Fruit fly (Drosophila melanogaster) whole organism, embryonic: ENCODE results near the gene CG13842.

Experiments
- Adf1 ChIP-seq: fragments of 200-800 bp; sonication (Bioruptor generic); IDR thresholded peaks from 2 replicates; pipeline ENCODE4 v1.3.6; 2022; ENCODE audit warnings: missing biosample characterization, missing genetic modification characterization
- Awh ChIP-seq: fragments of 200-800 bp; sonication (Bioruptor generic); IDR thresholded peaks from 2 replicates; pipeline ENCODE4, ENCODE4 v1.3.6; 2022; ENCODE audit warnings: missing biosample characterization, missing genetic modification characterization
- C15 ChIP-seq: fragments of 200-800 bp; sonication (Bioruptor generic); IDR thresholded peaks from 3 replicates; pipeline ENCODE4 v1.3.6; 2022; ENCODE audit warnings: missing biosample characterization, missing genetic modification characterization
- CG10267 ChIP-seq: fragments of 200-800 bp; sonication (Bioruptor generic); optimal IDR thresholded peaks from 2 replicates; lab custom pipeline; 2018; ENCODE audit warnings: missing biosample characterization, mild to moderate bottlenecking, missing genetic modification characterization, moderate library complexity
- CG11560 ChIP-seq: fragments of 200-800 bp; sonication (Bioruptor generic); IDR thresholded peaks from 3 replicates; pipeline ENCODE4 v1.3.6; 2022; ENCODE audit warnings: missing biosample characterization, missing genetic modification characterization
- CG11695 ChIP-seq: fragments of 200-800 bp; sonication (Bioruptor generic); IDR thresholded peaks from 3 replicates; pipeline ENCODE4 v1.3.6; 2022; ENCODE audit warnings: missing biosample characterization, missing genetic modification characterization
- CG13775 ChIP-seq: fragments of 200-800 bp; sonication (Bioruptor generic); optimal IDR thresholded peaks from 3 replicates; lab custom pipeline; 2017; ENCODE audit warnings: missing biosample characterization, mild to moderate bottlenecking, missing genetic modification characterization
- CG14860 ChIP-seq: fragments of 200-800 bp; sonication (Bioruptor generic); IDR thresholded peaks from 3 replicates; pipeline ENCODE4 v1.3.6; 2022; ENCODE audit warnings: missing biosample characterization, missing genetic modification characterization; ENCODE audit not compliant: partially characterized antibody
- CG15269 ChIP-seq: fragments of 200-800 bp; sonication (Bioruptor generic); optimal IDR thresholded peaks from 2 replicates; lab custom pipeline; 2018; ENCODE audit warnings: missing biosample characterization, mild to moderate bottlenecking, missing genetic modification characterization, moderate library complexity
- CG1603 ChIP-seq: fragments of 200-800 bp; sonication (Bioruptor generic); optimal IDR thresholded peaks from 2 replicates; lab custom pipeline; 2019; ENCODE audit warnings: missing biosample characterization, mild to moderate bottlenecking, missing genetic modification characterization, moderate library complexity
- CG2129 ChIP-seq: fragments of 200-800 bp; sonication (Bioruptor generic); IDR thresholded peaks from 2 replicates; pipeline ENCODE4 v1.3.6; 2022; ENCODE audit warnings: missing biosample characterization, missing genetic modification characterization; ENCODE audit not compliant: partially characterized antibody
- CG3163 ChIP-seq: fragments of 200-800 bp; sonication (Bioruptor generic); optimal IDR thresholded peaks from 3 replicates; lab custom pipeline; 2016; ENCODE audit warnings: missing biosample characterization, missing genetic modification characterization
- CG34422 ChIP-seq: fragments of 200-800 bp; sonication (Bioruptor generic); IDR thresholded peaks from 3 replicates; pipeline ENCODE4 v1.3.6; 2022; ENCODE audit warnings: missing biosample characterization, missing genetic modification characterization
- CG5180 ChIP-seq: fragments of 200-800 bp; sonication (Bioruptor generic); optimal IDR thresholded peaks from 3 replicates; lab custom pipeline; 2017; ENCODE audit warnings: missing biosample characterization, missing genetic modification characterization, mild to moderate bottlenecking, moderate library complexity, missing genetic modification reagents
- CG5953 ChIP-seq: fragments of 200-800 bp; sonication (Bioruptor generic); IDR thresholded peaks from 2 replicates; pipeline ENCODE4 v1.3.6; 2022; ENCODE audit warnings: missing biosample characterization, missing genetic modification characterization
- CG8290 ChIP-seq, 3 experiments: fragments of 200-800 bp; sonication (Bioruptor generic); optimal IDR thresholded peaks; 2 replicates each; lab custom pipeline; 2016 to 2019; ENCODE audit warnings: missing biosample characterization in 3 of 3, missing genetic modification characterization in 3 of 3, mild to moderate bottlenecking in 2 of 3, moderate library complexity in 1 of 3
- CG8765 ChIP-seq: fragments of 200-800 bp; sonication (Bioruptor generic); IDR thresholded peaks from 2 replicates; pipeline ENCODE4 v1.3.6; 2022; ENCODE audit warnings: missing biosample characterization, missing genetic modification characterization
- CG8924 ChIP-seq: fragments of 200-800 bp; optimal IDR thresholded peaks from 3 replicates; lab custom pipeline; 2019; ENCODE audit warnings: missing biosample characterization, mild to moderate bottlenecking, missing genetic modification characterization, moderate library complexity
- CG8944 ChIP-seq: fragments of 200-800 bp; sonication (Bioruptor generic); optimal IDR thresholded peaks from 3 replicates; lab custom pipeline; 2016; ENCODE audit warnings: missing biosample characterization, missing genetic modification characterization
- CTCF ChIP-seq: fragments of 200-800 bp; sonication (Bioruptor generic); optimal IDR thresholded peaks from 2 replicates; lab custom pipeline; 2017; ENCODE audit warnings: missing biosample characterization, mild to moderate bottlenecking, missing genetic modification characterization, moderate library complexity
- CkIIα-i1 ChIP-seq: fragments of 200-800 bp; sonication (Bioruptor generic); IDR thresholded peaks from 2 replicates; pipeline ENCODE4 v1.3.6; 2022; ENCODE audit warnings: missing biosample characterization, missing genetic modification characterization
- E2f2 ChIP-seq: fragments of 200-800 bp; sonication (Bioruptor generic); IDR thresholded peaks from 2 replicates; pipeline ENCODE4 v1.3.6; 2022; ENCODE audit warnings: missing biosample characterization, missing genetic modification characterization
- Eip74EF ChIP-seq, 2 experiments: fragments of 200-800 bp in 1 of 2; fragments of >200 bp in 1 of 2; sonication (Bioruptor generic) in 1 of 2; optimal IDR thresholded peaks; 2 replicates each; lab custom pipeline; 2017 to 2019; ENCODE audit warnings: missing biosample characterization in 2 of 2, missing genetic modification characterization in 2 of 2, mild to moderate bottlenecking in 1 of 2, moderate library complexity in 1 of 2
- Ets97D ChIP-seq: fragments of 200-800 bp; sonication (Bioruptor generic); optimal IDR thresholded peaks from 3 replicates; lab custom pipeline; 2016; ENCODE audit warnings: missing biosample characterization, missing genetic modification characterization
- Hr78 ChIP-seq, 2 experiments: fragments of 200-800 bp in 1 of 2; fragments of >200 bp in 1 of 2; sonication (Bioruptor generic) in 1 of 2; optimal IDR thresholded peaks; 2 replicates each; lab custom pipeline; 2017 to 2019; ENCODE audit warnings: missing biosample characterization in 2 of 2, missing genetic modification characterization in 2 of 2, mild to moderate bottlenecking in 1 of 2, moderate library complexity in 1 of 2
- Max ChIP-seq: fragments of 200-800 bp; sonication (Bioruptor generic); optimal IDR thresholded peaks from 2 replicates; lab custom pipeline; 2016; ENCODE audit warnings: missing biosample characterization, mild to moderate bottlenecking, missing genetic modification characterization
- Med ChIP-seq: fragments of 200-800 bp; sonication (Bioruptor generic); peaks from one replicate; lab custom pipeline; 2016; ENCODE audit warnings: missing biosample characterization, missing genetic modification characterization, mild to moderate bottlenecking, inconsistent platforms, moderate library complexity
- Myb ChIP-seq: fragments of 200-800 bp; sonication (Bioruptor generic); optimal IDR thresholded peaks from 2 replicates; lab custom pipeline; 2016; ENCODE audit warnings: missing biosample characterization, missing genetic modification characterization
- NC2α ChIP-seq: fragments of 200-800 bp; sonication (Bioruptor generic); optimal IDR thresholded peaks from 2 replicates; lab custom pipeline; 2016; ENCODE audit warnings: missing biosample characterization, missing genetic modification characterization
- al ChIP-seq: fragments of 200-800 bp; sonication (Bioruptor generic); IDR thresholded peaks from 2 replicates; pipeline ENCODE4 v1.3.6; 2022; ENCODE audit warnings: missing biosample characterization, missing genetic modification characterization
- aop ChIP-seq: fragments of 200-800 bp; sonication (Bioruptor generic); IDR thresholded peaks from 2 replicates; pipeline ENCODE4 v1.3.6; 2022; ENCODE audit warnings: missing biosample characterization, missing genetic modification characterization
- btn ChIP-seq: fragments of 200-800 bp; sonication (Bioruptor generic); optimal IDR thresholded peaks from 2 replicates; lab custom pipeline; 2016; ENCODE audit warnings: missing biosample characterization, missing genetic modification characterization
- crc ChIP-seq: fragments of 200-800 bp; sonication (Bioruptor generic); optimal IDR thresholded peaks from 2 replicates; lab custom pipeline; 2016; ENCODE audit warnings: missing biosample characterization, missing genetic modification characterization
- grn ChIP-seq: fragments of 200-800 bp; sonication (Bioruptor generic); optimal IDR thresholded peaks from 3 replicates; lab custom pipeline; 2017; ENCODE audit warnings: missing biosample characterization, missing genetic modification characterization
- luna ChIP-seq: fragments of 200-800 bp; sonication (Bioruptor generic); optimal IDR thresholded peaks from 2 replicates; lab custom pipeline; 2016; ENCODE audit warnings: missing biosample characterization, missing genetic modification characterization
- pfk ChIP-seq: fragments of 200-800 bp; sonication (Bioruptor generic); optimal IDR thresholded peaks from 2 replicates; lab custom pipeline; 2018; ENCODE audit warnings: missing biosample characterization, mild to moderate bottlenecking, missing genetic modification characterization, moderate library complexity
- pum ChIP-seq: fragments of 200-800 bp; sonication (Bioruptor generic); optimal IDR thresholded peaks from 2 replicates; lab custom pipeline; 2016; ENCODE audit warnings: missing biosample characterization, missing genetic modification characterization
- pzg ChIP-seq: fragments of 200-800 bp; sonication (Bioruptor generic); optimal IDR thresholded peaks from 3 replicates; lab custom pipeline; 2018; ENCODE audit warnings: missing biosample characterization, mild to moderate bottlenecking, missing genetic modification characterization, moderate library complexity
- run ChIP-seq: fragments of 200-800 bp; sonication (Bioruptor generic); optimal IDR thresholded peaks from 3 replicates; lab custom pipeline; 2018; ENCODE audit warnings: missing biosample characterization, mild to moderate bottlenecking, missing genetic modification characterization
- sc ChIP-seq, 3 experiments: fragments of >200 bp in 2 of 3; fragments of 200-800 bp in 1 of 3; sonication (Bioruptor generic) in 1 of 3; optimal IDR thresholded peaks; 2 replicates in 2 of 3; 3 replicates in 1 of 3; lab custom pipeline; 2017; ENCODE audit warnings: mild to moderate bottlenecking in 1 of 3, missing biosample characterization in 1 of 3, missing genetic modification characterization in 1 of 3, missing genetic modification reagents in 1 of 3
- seq ChIP-seq: fragments of 200-800 bp; sonication (Bioruptor generic); IDR thresholded peaks from 2 replicates; pipeline ENCODE4 v1.3.6; 2022; ENCODE audit warnings: missing biosample characterization, missing genetic modification characterization
- sim ChIP-seq: fragments of 200-800 bp; sonication (Bioruptor generic); IDR thresholded peaks from 2 replicates; pipeline ENCODE4 v1.3.6; 2022; ENCODE audit warnings: missing biosample characterization, missing genetic modification characterization
- sob ChIP-seq: fragments of 200-800 bp; sonication (Bioruptor generic); IDR thresholded peaks from 2 replicates; pipeline ENCODE4 v1.3.6; 2022; ENCODE audit warnings: missing biosample characterization, missing genetic modification characterization
- tap ChIP-seq: fragments of 200-800 bp; optimal IDR thresholded peaks from 3 replicates; lab custom pipeline; 2019; ENCODE audit warnings: missing biosample characterization, mild to moderate bottlenecking, missing genetic modification characterization, moderate library complexity
- tin ChIP-seq: fragments of 200-800 bp; sonication (Bioruptor generic); optimal IDR thresholded peaks from 3 replicates; lab custom pipeline; 2016; ENCODE audit warnings: missing biosample characterization, missing genetic modification characterization
- toy ChIP-seq: fragments of 200-800 bp; sonication (Bioruptor generic); IDR thresholded peaks from 2 replicates; pipeline ENCODE4 v1.3.6; 2022; ENCODE audit warnings: missing biosample characterization, missing genetic modification characterization
- tup ChIP-seq: fragments of 200-800 bp; sonication (Bioruptor generic); optimal IDR thresholded peaks from 2 replicates; lab custom pipeline; 2016; ENCODE audit warnings: missing biosample characterization, mild to moderate bottlenecking, missing genetic modification characterization, moderate library complexity
- usp ChIP-seq: fragments of >200 bp; optimal IDR thresholded peaks from 2 replicates; lab custom pipeline; 2017; ENCODE audit warnings: missing biosample characterization, missing genetic modification characterization
- z ChIP-seq: fragments of 200-800 bp; sonication (Bioruptor generic); IDR thresholded peaks from 3 replicates; pipeline ENCODE4 v1.3.6; 2022; ENCODE audit warnings: missing biosample characterization, missing genetic modification characterization
- zen2 ChIP-seq: fragments of 200-800 bp; sonication (Bioruptor generic); IDR thresholded peaks from 3 replicates; pipeline ENCODE4 v1.3.6; 2022; ENCODE audit warnings: missing biosample characterization, missing genetic modification characterization; ENCODE audit not compliant: partially characterized antibody

CG13842 gene

dm6 chr3R:22673528-22673959 lies 33.5 kb downstream of the CG13842 start (continued):
- TF ChIP-seq btn (GFP tag; lab: Kevin White, UChicago) (peak; percentile 33), NC2α (GFP tag; lab: Kevin White, UChicago) (peak; percentile 65), CG11560 (tag; lab: Robert Waterston, UW) (0 out of 3 replicates have a peak, but pooled peaks have one; percentile 18), Myb (peak; percentile 58), CG1603 (tag; lab: Kevin White, UChicago) (peak; percentile 81), pzg (GFP tag; lab: Kevin White, UChicago) (no peak), CG11695 (GFP tag; lab: Robert Waterston, UW) (peak; percentile 62; the same call in 2 of the 3 replicates), usp (GFP tag; lab: Kevin White, UChicago) (no peak), grn (GFP tag; lab: Kevin White, UChicago) (peak; percentile 48), Awh (GFP tag; lab: Robert Waterston, UW) (0 out of 2 replicates have a peak, but pooled peaks have one; percentile 31), tin (peak; percentile 68), luna (GFP tag; lab: Kevin White, UChicago) (no peak), CG8944 (GFP tag; lab: Kevin White, UChicago) (peak; percentile 68), aop (GFP tag; lab: Robert Waterston, UW) (no peak), crc (GFP tag; lab: Kevin White, UChicago) (peak; percentile 48), Adf1 (GFP tag; lab: Robert Waterston, UW) (no peak), Hr78 (GFP tag; optimal IDR thresholded peaks at IDR 0.05; lab: Kevin White, UChicago) (no peak), sob (GFP tag; lab: Robert Waterston, UW) (0 out of 2 replicates have a peak, but pooled peaks have one; percentile 7), CG13775 (GFP tag; lab: Kevin White, UChicago) (peak; percentile 88), CG15269 (tag; lab: Kevin White, UChicago) (peak; percentile 50), CTCF (no peak), CG14860 (GFP tag; lab: Robert Waterston, UW) (no peak), CG3163 (GFP tag; lab: Kevin White, UChicago) (peak; percentile 55), CG5180 (GFP tag; lab: Kevin White, UChicago) (peak; percentile 15), tap (peak; percentile 55), CkIIα-i1 (GFP tag; lab: Robert Waterston, UW) (no peak), CG8290 (GFP tag; optimal IDR thresholded peaks at IDR 0.05; lab: Kevin White, UChicago) (peak; percentile 83), CG8290 (tag; optimal IDR thresholded peaks at IDR 0.05; lab: Kevin White, UChicago) (peak in 1 of 2 experiments; percentile 81), pum (GFP tag; lab: Kevin White, UChicago) (peak; percentile 80), al (GFP tag; lab: Robert Waterston, UW) (no peak), pfk (no peak), z (GFP tag; lab: Robert Waterston, UW) (no peak), CG34422 (GFP tag; lab: Robert Waterston, UW) (no peak), Ets97D (GFP tag; lab: Kevin White, UChicago) (no peak), seq (0 out of 2 replicates have a peak, but pooled peaks have one; percentile 37), Eip74EF (GFP tag; optimal IDR thresholded peaks at IDR 0.05; lab: Kevin White, UChicago) (peak in 1 of 2 experiments; percentile 36), Max (peak; percentile 62), C15 (GFP tag; lab: Robert Waterston, UW) (no peak), CG8924 (tag; lab: Kevin White, UChicago) (peak; percentile 89), CG10267 (peak; percentile 86), E2f2 (GFP tag; lab: Robert Waterston, UW) (no peak), CG2129 (GFP tag; lab: Robert Waterston, UW) (no peak), Med (GFP tag; lab: Kevin White, UChicago) (peak; percentile 81), run (tag; lab: Kevin White, UChicago) (no peak), sim (GFP tag; lab: Robert Waterston, UW) (0 out of 2 replicates have a peak, but pooled peaks have one; percentile 13), CG8765 (GFP tag; lab: Robert Waterston, UW) (peak; percentile 72), CG5953 (GFP tag; lab: Robert Waterston, UW) (no peak), sc (optimal IDR thresholded peaks at IDR 0.05; lab: Kevin White, UChicago) (no peak), sc (GFP tag; optimal IDR thresholded peaks at IDR 0.05; lab: Kevin White, UChicago) (peak; percentile 75), zen2 (GFP tag; lab: Robert Waterston, UW) (no peak), tup (GFP tag; lab: Kevin White, UChicago) (no peak), toy (GFP tag; lab: Robert Waterston, UW) (no peak)
